Worm (Caenorhabditis elegans) whole organism, L1 larva: Measurements from ENCODE around the gene sdz-19.

Source experiments
- C16A3.4 ChIP-seq: fragments of 150-350 bp; optimal IDR thresholded peaks from 2 replicates; lab custom pipeline; 2014; ENCODE audit warnings: missing biosample characterization, missing genetic modification characterization
- C34B4.2 ChIP-seq: sonication (generic microtip); optimal IDR thresholded peaks from 2 replicates; lab custom pipeline; 2017; ENCODE audit warnings: mild to moderate bottlenecking, missing genetic modification characterization, missing compliant biosample characterization
- aha-1 ChIP-seq: fragments of 150-350 bp; optimal IDR thresholded peaks from 2 replicates; lab custom pipeline; 2014; ENCODE audit warnings: missing biosample characterization, missing genetic modification characterization
- alr-1 ChIP-seq: fragments of 200-800 bp; sonication (Bioruptor generic); optimal IDR thresholded peaks from 2 replicates; lab custom pipeline; 2018; ENCODE audit warnings: borderline replicate concordance, mild to moderate bottlenecking, missing genetic modification characterization, missing compliant biosample characterization
- ceh-63 ChIP-seq: fragments of 200-800 bp; sonication (Bioruptor generic); optimal IDR thresholded peaks from 2 replicates; lab custom pipeline; 2018; ENCODE audit warnings: mild to moderate bottlenecking, missing genetic modification characterization, missing compliant biosample characterization
- ceh-82 ChIP-seq, 3 experiments: fragments of 150-350 bp in 1 of 3; sonication (generic microtip) in 2 of 3; optimal IDR thresholded peaks; 2 replicates each; lab custom pipeline; 2014 to 2017; ENCODE audit warnings: missing biosample characterization in 3 of 3, missing genetic modification characterization in 3 of 3
- dpl-1 ChIP-seq, 3 experiments: fragments of 150-350 bp in 2 of 3; sonication (generic microtip) in 1 of 3; optimal IDR thresholded peaks; 2 replicates each; lab custom pipeline; 2014 to 2017; ENCODE audit warnings: missing biosample characterization in 3 of 3, missing genetic modification characterization in 3 of 3, missing genetic modification reagents in 3 of 3
- dsc-1 ChIP-seq: sonication (generic microtip); optimal IDR thresholded peaks from 2 replicates; lab custom pipeline; 2016; ENCODE audit warnings: mild to moderate bottlenecking, missing genetic modification characterization, missing compliant biosample characterization
- efl-1 ChIP-seq, 4 experiments: fragments of 150-350 bp; optimal IDR thresholded peaks in 3 of 4; peaks in 1 of 4; 1 replicate in 1 of 4; 2 replicates in 3 of 4; lab custom pipeline; 2014; ENCODE audit warnings: missing biosample characterization in 2 of 4, missing genetic modification characterization in 2 of 4, missing genetic modification reagents in 2 of 4
- efl-3 ChIP-seq: fragments of 200-800 bp; sonication (Bioruptor generic); optimal IDR thresholded peaks from 2 replicates; lab custom pipeline; 2018; ENCODE audit warnings: mild to moderate bottlenecking, missing genetic modification characterization, missing compliant biosample characterization
- egl-13 ChIP-seq: sonication (generic microtip); optimal IDR thresholded peaks from 2 replicates; lab custom pipeline; 2016; ENCODE audit warnings: missing genotype, missing genetic modification reagents, missing genetic modification characterization, missing compliant biosample characterization
- egl-27 ChIP-seq, 2 experiments: fragments of 150-350 bp in 1 of 2; sonication (generic microtip); optimal IDR thresholded peaks; 3 replicates each; lab custom pipeline; 2017 to 2018; ENCODE audit warnings: missing biosample characterization in 2 of 2, missing genetic modification characterization in 2 of 2, missing genetic modification reagents in 2 of 2
- ets-5 ChIP-seq: fragments of 200-800 bp; sonication (Bioruptor generic); IDR thresholded peaks from 2 replicates; pipeline ENCODE4 v1.3.6; 2022; ENCODE audit warnings: missing genetic modification characterization, missing compliant biosample characterization
- fkh-10 ChIP-seq: sonication (generic microtip); optimal IDR thresholded peaks from 2 replicates; lab custom pipeline; 2017; ENCODE audit warnings: missing biosample characterization, missing genetic modification reagents, missing genetic modification characterization
- fkh-4 ChIP-seq: sonication (generic microtip); optimal IDR thresholded peaks from 2 replicates; lab custom pipeline; 2016; ENCODE audit warnings: missing compliant biosample characterization, missing genetic modification characterization, borderline replicate concordance
- fkh-8 ChIP-seq: sonication (generic microtip); optimal IDR thresholded peaks from 2 replicates; lab custom pipeline; 2016; ENCODE audit warnings: mild to moderate bottlenecking, missing genetic modification characterization, missing compliant biosample characterization
- hlh-17 ChIP-seq: fragments of 200-800 bp; sonication (Bioruptor generic); optimal IDR thresholded peaks from 2 replicates; lab custom pipeline; 2018; ENCODE audit warnings: missing genetic modification characterization, mild to moderate bottlenecking, missing compliant biosample characterization, moderate library complexity, borderline replicate concordance
- hlh-4 ChIP-seq: sonication (generic microtip); optimal IDR thresholded peaks from 2 replicates; lab custom pipeline; 2016; ENCODE audit warnings: mild to moderate bottlenecking, missing genetic modification characterization, missing compliant biosample characterization
- jun-1 ChIP-seq: fragments of 150-350 bp; optimal IDR thresholded peaks from 2 replicates; lab custom pipeline; 2014; ENCODE audit warnings: missing biosample characterization, missing genetic modification reagents, missing genetic modification characterization
- lin-14 ChIP-seq: fragments of 200-800 bp; sonication (Bioruptor generic); optimal IDR thresholded peaks from 2 replicates; lab custom pipeline; 2018; ENCODE audit warnings: mild to moderate bottlenecking, missing genetic modification characterization, moderate library complexity, missing compliant biosample characterization
- lin-15B ChIP-seq: fragments of 150-350 bp; sonication (generic microtip); optimal IDR thresholded peaks from 3 replicates; lab custom pipeline; 2014; ENCODE audit warnings: missing biosample characterization, missing genetic modification characterization
- lin-39 ChIP-seq: fragments of 150-350 bp; optimal IDR thresholded peaks from 2 replicates; lab custom pipeline; 2014; ENCODE audit warnings: missing biosample characterization, missing genetic modification reagents, missing genetic modification characterization
- lir-3 ChIP-seq: sonication (generic microtip); optimal IDR thresholded peaks from 2 replicates; lab custom pipeline; 2016; ENCODE audit warnings: mild to moderate bottlenecking, missing genetic modification characterization, moderate library complexity, missing compliant biosample characterization; ENCODE audit not compliant: poor library complexity
- lsy-2 ChIP-seq, 2 experiments: fragments of 150-350 bp; optimal IDR thresholded peaks; 2 replicates each; lab custom pipeline; 2014; ENCODE audit warnings: missing biosample characterization in 2 of 2, missing genetic modification characterization in 2 of 2
- mep-1 ChIP-seq: fragments of 150-350 bp; optimal IDR thresholded peaks from 2 replicates; lab custom pipeline; 2014; ENCODE audit warnings: missing biosample characterization, missing genetic modification characterization
- nhr-19 ChIP-seq: fragments of 200-800 bp; sonication (Bioruptor generic); conservative IDR thresholded peaks from 2 replicates; pipeline ENCODE4 v1.3.6; 2022; ENCODE audit warnings: missing genetic modification characterization, missing compliant biosample characterization
- nhr-20 ChIP-seq: sonication (generic microtip); optimal IDR thresholded peaks from 2 replicates; lab custom pipeline; 2016; ENCODE audit warnings: mild to moderate bottlenecking, missing genetic modification characterization, missing compliant biosample characterization
- nhr-237 ChIP-seq: fragments of 150-350 bp; optimal IDR thresholded peaks from 2 replicates; lab custom pipeline; 2014; ENCODE audit warnings: missing biosample characterization, missing genetic modification characterization
- nhr-28 ChIP-seq: fragments of 150-350 bp; optimal IDR thresholded peaks from 2 replicates; lab custom pipeline; 2014; ENCODE audit warnings: missing biosample characterization, missing genetic modification characterization
- nhr-47 ChIP-seq: sonication (generic microtip); optimal IDR thresholded peaks from 2 replicates; lab custom pipeline; 2016; ENCODE audit warnings: mild to moderate bottlenecking, missing genetic modification characterization, moderate library complexity, missing compliant biosample characterization
- nhr-71 ChIP-seq: sonication (generic microtip); optimal IDR thresholded peaks from 2 replicates; lab custom pipeline; 2016; ENCODE audit warnings: mild to moderate bottlenecking, missing genetic modification characterization, moderate library complexity, missing compliant biosample characterization
- nhr-84 ChIP-seq: sonication (generic microtip); optimal IDR thresholded peaks from 2 replicates; lab custom pipeline; 2017; ENCODE audit warnings: missing biosample characterization, missing genetic modification characterization
- nhr-85 ChIP-seq: sonication (generic microtip); peaks from one replicate; lab custom pipeline; 2016; ENCODE audit warnings: missing genetic modification characterization, inconsistent platforms, missing compliant biosample characterization
- nhr-90 ChIP-seq: sonication (generic microtip); optimal IDR thresholded peaks from 2 replicates; lab custom pipeline; 2016; ENCODE audit warnings: mild to moderate bottlenecking, missing genetic modification characterization, missing compliant biosample characterization; ENCODE audit not compliant: poor library complexity
- pqm-1 ChIP-seq: sonication (generic microtip); optimal IDR thresholded peaks from 3 replicates; lab custom pipeline; 2017; ENCODE audit warnings: missing biosample characterization, missing genetic modification characterization
- rnt-1 ChIP-seq: sonication (generic microtip); optimal IDR thresholded peaks from 2 replicates; lab custom pipeline; 2016; ENCODE audit warnings: mild to moderate bottlenecking, missing genetic modification characterization, moderate library complexity, missing compliant biosample characterization
- snu-23 ChIP-seq: sonication (generic microtip); optimal IDR thresholded peaks from 2 replicates; lab custom pipeline; 2016; ENCODE audit warnings: missing genetic modification characterization, missing compliant biosample characterization
- sptf-1 ChIP-seq: fragments of 150-350 bp; optimal IDR thresholded peaks from 2 replicates; lab custom pipeline; 2014; ENCODE audit warnings: missing biosample characterization, missing genetic modification characterization
- tlp-1 ChIP-seq: fragments of 150-350 bp; optimal IDR thresholded peaks from 2 replicates; lab custom pipeline; 2014; ENCODE audit warnings: missing biosample characterization, missing genetic modification characterization
- unc-30 ChIP-seq: sonication (generic microtip); optimal IDR thresholded peaks from 2 replicates; lab custom pipeline; 2017; ENCODE audit warnings: missing biosample characterization, missing genetic modification characterization
- unc-86 ChIP-seq: sonication (generic microtip); optimal IDR thresholded peaks from 2 replicates; lab custom pipeline; 2016; ENCODE audit warnings: missing genetic modification characterization, missing compliant biosample characterization
- zag-1 ChIP-seq: fragments of 150-350 bp; optimal IDR thresholded peaks from 2 replicates; lab custom pipeline; 2014; ENCODE audit warnings: missing biosample characterization, missing genetic modification characterization
- zip-4 ChIP-seq: fragments of 200-800 bp; sonication (Bioruptor generic); optimal IDR thresholded peaks from 2 replicates; lab custom pipeline; 2018; ENCODE audit warnings: mild to moderate bottlenecking, missing genetic modification characterization, moderate library complexity, missing compliant biosample characterization

The sdz-19 gene

DNA sequence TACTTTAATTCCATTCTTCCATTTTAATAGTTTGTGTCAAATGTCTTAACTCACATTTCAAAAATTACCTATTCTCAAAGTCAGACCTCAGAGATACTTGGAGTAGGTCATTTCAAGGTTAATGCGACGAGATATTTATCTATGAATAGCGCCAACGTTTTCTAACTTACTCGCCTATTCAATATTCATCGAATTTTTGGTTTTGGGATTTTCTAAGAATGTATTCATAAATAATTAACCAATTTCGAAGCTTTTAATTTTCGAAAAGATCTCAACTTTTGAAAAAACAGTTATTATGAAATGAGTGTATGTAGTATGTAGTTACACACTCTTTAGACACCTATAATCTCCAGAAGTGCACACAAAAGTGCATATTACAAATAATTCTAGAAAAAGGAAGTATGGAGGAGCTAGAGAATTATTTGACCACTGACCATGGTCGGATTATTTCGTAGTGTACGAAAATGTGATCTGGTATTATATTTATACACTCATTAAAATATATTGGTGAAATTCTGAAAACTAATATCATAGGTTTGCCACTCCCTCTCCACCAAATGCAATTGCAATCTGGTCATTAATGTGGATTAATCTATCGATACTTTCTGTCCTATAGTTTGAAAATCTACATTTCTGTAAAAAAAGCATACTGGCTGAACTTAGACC lies 9.5 kb upstream of the sdz-19 start:
- TF ChIP-seq nhr-71 (peak; percentile 22), fkh-10 (GFP tag; lab: Kevin White, UChicago) (no peak), dsc-1 (tag; lab: Kevin White, UChicago) (peak; percentile 74), zip-4 (GFP tag; lab: Kevin White, UChicago) (no peak), lin-14 (GFP tag; lab: Kevin White, UChicago) (peak; percentile 4), nhr-84 (tag; lab: Kevin White, UChicago) (no peak), unc-86 (tag; lab: Kevin White, UChicago) (peak; percentile 51), efl-1 (optimal IDR thresholded peaks at IDR 0.05; lab: Kevin White, UChicago) (no peak), efl-1 (GFP tag; optimal IDR thresholded peaks at IDR 0.05 in 1 of 2; lab: Kevin White, UChicago) (peak in 1 of 2 experiments; percentile 25), alr-1 (tag; lab: Kevin White, UChicago) (no peak), mep-1 (tag; lab: Kevin White, UChicago) (peak; percentile 13)

- TF ChIP-seq nhr-20 (tag; lab: Kevin White, UChicago) (peak; percentile 50), nhr-85 (tag; lab: Kevin White, UChicago) (peak; percentile 97), lir-3 (tag; lab: Kevin White, UChicago) (no peak), rnt-1 (tag; lab: Kevin White, UChicago) (peak; percentile 25), lin-39 (tag; lab: Kevin White, UChicago) (no peak), efl-3 (GFP tag; lab: Kevin White, UChicago) (peak; percentile 45), egl-13 (tag; lab: Kevin White, UChicago) (peak; percentile 45), nhr-84 (tag; lab: Kevin White, UChicago) (no peak), nhr-90 (peak; percentile 47), nhr-19 (GFP tag; lab: Robert Waterston, UW) (peak; percentile 17; the same call in 1 of the 2 replicates), fkh-8 (tag; lab: Kevin White, UChicago) (peak; percentile 20), pqm-1 (no peak), nhr-71 (peak; percentile 11), lin-14 (GFP tag; lab: Kevin White, UChicago) (peak; percentile 74), snu-23 (GFP tag; lab: Kevin White, UChicago) (peak; percentile 11)
These were observed 8.4 kb upstream of the sdz-19 start for ce11 chrX:12511384-12512007.

DNA sequence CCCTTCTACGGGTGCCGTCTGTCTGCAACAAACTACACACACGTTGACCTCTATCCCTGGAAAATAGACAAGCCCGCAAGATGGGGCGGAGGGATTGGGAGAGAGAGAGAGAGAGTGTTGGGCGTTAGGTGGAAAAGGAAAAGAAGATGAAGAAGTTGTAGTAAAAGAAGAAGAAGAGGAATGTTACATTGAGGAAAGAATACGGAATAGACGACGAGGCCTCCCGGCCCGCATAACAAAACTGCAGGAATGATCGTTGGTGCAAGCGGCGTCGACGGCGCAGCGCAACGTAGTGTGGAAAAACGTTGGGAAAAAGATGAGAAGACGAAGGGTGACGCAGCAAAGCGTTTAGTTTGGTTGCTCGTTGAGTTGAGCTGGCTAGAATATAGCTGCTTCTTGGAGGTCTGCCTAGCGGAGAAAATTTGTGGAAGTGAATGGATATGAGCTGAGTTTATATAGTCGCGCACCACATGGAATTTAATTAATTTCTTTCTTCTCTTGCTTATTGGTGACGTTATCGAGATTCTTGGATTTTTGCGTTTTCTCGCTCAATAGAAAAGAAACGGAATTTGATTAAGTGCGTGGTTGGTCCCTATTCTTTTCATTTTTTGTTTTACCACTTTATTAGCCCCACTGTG lies 7.1 kb upstream of the sdz-19 start:
- TF ChIP-seq hlh-4 (tag; lab: Kevin White, UChicago) (no peak), nhr-237 (tag; lab: Kevin White, UChicago) (no peak), zag-1 (tag; lab: Kevin White, UChicago) (peak; percentile 43), unc-30 (tag; lab: Kevin White, UChicago) (no peak), jun-1 (tag; lab: Kevin White, UChicago) (no peak), C16A3.4 (tag; lab: Kevin White, UChicago) (peak; percentile 51), C34B4.2 (tag; lab: Kevin White, UChicago) (no peak), egl-27 (tag; optimal IDR thresholded peaks at IDR 0.05; lab: Kevin White, UChicago) (no peak), fkh-4 (no peak), lsy-2 (tag; optimal IDR thresholded peaks at IDR 0.05; lab: Kevin White, UChicago) (peak; percentile 49 to 63), aha-1 (tag; lab: Kevin White, UChicago) (no peak), ets-5 (GFP tag; lab: Robert Waterston, UW) (no peak), lir-3 (tag; lab: Kevin White, UChicago) (peak; percentile 60), ceh-82 (tag; optimal IDR thresholded peaks at IDR 0.05; lab: Kevin White, UChicago) (peak; percentile 23 to 71 (median 57)), hlh-17 (GFP tag; lab: Kevin White, UChicago) (no peak), lin-15B (tag; lab: Kevin White, UChicago) (no peak), dpl-1 (GFP tag; optimal IDR thresholded peaks at IDR 0.05; lab: Kevin White, UChicago) (no peak), efl-1 (optimal IDR thresholded peaks at IDR 0.05; lab: Kevin White, UChicago) (peak; percentile 12 to 27), efl-1 (GFP tag; optimal IDR thresholded peaks at IDR 0.05 in 1 of 2; lab: Kevin White, UChicago) (peak in 1 of 2 experiments; percentile 58), nhr-28 (tag; lab: Kevin White, UChicago) (no peak), nhr-47 (tag; lab: Kevin White, UChicago) (peak; percentile 75), pqm-1 (no peak), tlp-1 (no peak), ceh-63 (no peak), dsc-1 (tag; lab: Kevin White, UChicago) (peak; percentile 87), sptf-1 (tag; lab: Kevin White, UChicago) (no peak), egl-13 (tag; lab: Kevin White, UChicago) (peak; percentile 48), rnt-1 (tag; lab: Kevin White, UChicago) (peak; percentile 72)
